Worm (Caenorhabditis elegans) whole organism, L1 larva: ENCODE data around the gene Y69A2AR.32.

Source experiments
- blmp-1 ChIP-seq: fragments of 150-350 bp; optimal IDR thresholded peaks from 2 replicates; lab custom pipeline; 2014; ENCODE audit warnings: missing biosample characterization, missing genetic modification characterization
- ceh-82 ChIP-seq, 3 experiments: fragments of 150-350 bp in 1 of 3; sonication (generic microtip) in 2 of 3; optimal IDR thresholded peaks; 2 replicates each; lab custom pipeline; 2014 to 2017; ENCODE audit warnings: missing biosample characterization in 3 of 3, missing genetic modification characterization in 3 of 3
- efl-3 ChIP-seq: fragments of 200-800 bp; sonication (Bioruptor generic); optimal IDR thresholded peaks from 2 replicates; lab custom pipeline; 2018; ENCODE audit warnings: mild to moderate bottlenecking, missing genetic modification characterization, missing compliant biosample characterization
- fos-1 ChIP-seq: fragments of 150-350 bp; optimal IDR thresholded peaks from 2 replicates; lab custom pipeline; 2014; ENCODE audit warnings: missing biosample characterization, missing genetic modification characterization
- irx-1 ChIP-seq: sonication (generic microtip); optimal IDR thresholded peaks from 2 replicates; lab custom pipeline; 2016; ENCODE audit warnings: missing genetic modification characterization, missing compliant biosample characterization
- nhr-11 ChIP-seq: fragments of 150-350 bp; optimal IDR thresholded peaks from 2 replicates; lab custom pipeline; 2014; ENCODE audit warnings: missing biosample characterization, missing genetic modification characterization
- nhr-76 ChIP-seq: sonication (generic microtip); optimal IDR thresholded peaks from 2 replicates; lab custom pipeline; 2017; ENCODE audit warnings: missing biosample characterization, missing genetic modification characterization
- nhr-77 ChIP-seq: fragments of 150-350 bp; optimal IDR thresholded peaks from 2 replicates; lab custom pipeline; 2014; ENCODE audit warnings: missing biosample characterization, missing genetic modification characterization
- pag-3 ChIP-seq: sonication (generic microtip); optimal IDR thresholded peaks from 2 replicates; lab custom pipeline; 2017; ENCODE audit warnings: missing genetic modification characterization, mild to moderate bottlenecking, missing compliant biosample characterization, antibody characterized with exemption, borderline replicate concordance; ENCODE audit not compliant: insufficient read depth
- rnt-1 ChIP-seq: sonication (generic microtip); optimal IDR thresholded peaks from 2 replicates; lab custom pipeline; 2016; ENCODE audit warnings: mild to moderate bottlenecking, missing genetic modification characterization, moderate library complexity, missing compliant biosample characterization
- unc-86 ChIP-seq: sonication (generic microtip); optimal IDR thresholded peaks from 2 replicates; lab custom pipeline; 2016; ENCODE audit warnings: missing genetic modification characterization, missing compliant biosample characterization

ce11 chrIV:2613011-2613503 is 2.8 kb downstream of the Y69A2AR.32 start, which contains the start of gene Y69A2AR.28:
- TF ChIP-seq pag-3 (tag; lab: Kevin White, UChicago) (no peak), irx-1 (no peak), nhr-11 (tag; lab: Kevin White, UChicago) (no peak), ceh-82 (tag; optimal IDR thresholded peaks at IDR 0.05; lab: Kevin White, UChicago) (no peak), rnt-1 (no peak), unc-86 (no peak), fos-1 (tag; lab: Kevin White, UChicago) (no peak), nhr-76 (tag; lab: Kevin White, UChicago) (no peak), blmp-1 (no peak), nhr-77 (tag; lab: Kevin White, UChicago) (no peak), efl-3 (GFP tag; lab: Kevin White, UChicago) (no peak)
